Worm (Caenorhabditis elegans): ENCODE data around the gene col-128.

ce11 chrIV:11526189-11526588, 25.6 kb downstream of the col-128 start:
- no peak for TF ChIP-seq him-1 (tag; optimal IDR thresholded peaks at IDR 0.05)
- no peak for TF ChIP-seq dao-5 (tag; optimal IDR thresholded peaks at IDR 0.05)
- no peak for TF ChIP-seq W03F9.2 (tag; optimal IDR thresholded peaks at IDR 0.05)

Measured in whole organism, L4/young adult.